Fruit fly (Drosophila melanogaster) whole organism, pupa: ENCODE results near the gene CG14314.

ENCODE experiments used
- CG10348 ChIP-seq: fragments of 200-800 bp; sonication (Bioruptor generic); IDR thresholded peaks from 2 replicates; pipeline ENCODE4 v1.3.6; 2022; ENCODE audit warnings: missing biosample characterization, missing genetic modification characterization
- CG12605 ChIP-seq: fragments of 200-800 bp; sonication (Bioruptor generic); IDR thresholded peaks from 2 replicates; pipeline ENCODE4 v1.3.6; 2022; ENCODE audit warnings: missing biosample characterization, missing genetic modification characterization
- CG13204 ChIP-seq: fragments of 200-800 bp; sonication (Bioruptor generic); optimal IDR thresholded peaks from 2 replicates; lab custom pipeline; 2018; ENCODE audit warnings: missing biosample characterization, mild to moderate bottlenecking, missing genetic modification characterization, moderate library complexity
- CG14655 ChIP-seq: fragments of 200-800 bp; sonication (Bioruptor generic); optimal IDR thresholded peaks from 3 replicates; lab custom pipeline; 2017; ENCODE audit warnings: mild to moderate bottlenecking, missing biosample characterization, missing genetic modification reagents, missing genetic modification characterization
- CG15710 ChIP-seq: fragments of 200-800 bp; sonication (Bioruptor generic); optimal IDR thresholded peaks from 2 replicates; lab custom pipeline; 2018; ENCODE audit warnings: missing biosample characterization, mild to moderate bottlenecking, missing genetic modification characterization, moderate library complexity
- CG17806 ChIP-seq: fragments of 200-800 bp; sonication (Bioruptor generic); optimal IDR thresholded peaks from 2 replicates; lab custom pipeline; 2018; ENCODE audit warnings: missing biosample characterization, mild to moderate bottlenecking, missing genetic modification characterization, moderate library complexity
- CG32121 ChIP-seq: fragments of 200-800 bp; sonication (Bioruptor generic); IDR thresholded peaks from 2 replicates; pipeline ENCODE4 v1.3.6; 2022; ENCODE audit warnings: missing biosample characterization, missing genetic modification characterization
- CG34367 ChIP-seq: fragments of 200-800 bp; sonication (Bioruptor generic); optimal IDR thresholded peaks from 2 replicates; lab custom pipeline; 2018; ENCODE audit warnings: missing biosample characterization, mild to moderate bottlenecking, missing genetic modification characterization
- CG4496 ChIP-seq: fragments of 200-800 bp; sonication (Bioruptor generic); IDR thresholded peaks from 3 replicates; pipeline ENCODE4 v1.3.6; 2022; ENCODE audit warnings: missing biosample characterization, missing genetic modification characterization
- CG8159 ChIP-seq: fragments of 200-800 bp; sonication (Bioruptor generic); optimal IDR thresholded peaks from 3 replicates; lab custom pipeline; 2018; ENCODE audit warnings: missing biosample characterization, mild to moderate bottlenecking, missing genetic modification characterization, moderate library complexity
- CG8301 ChIP-seq: fragments of 200-800 bp; sonication (Bioruptor generic); optimal IDR thresholded peaks from 2 replicates; lab custom pipeline; 2018; ENCODE audit warnings: missing biosample characterization, mild to moderate bottlenecking, missing genetic modification characterization
- CG9948 ChIP-seq: fragments of 200-800 bp; sonication (Bioruptor generic); optimal IDR thresholded peaks from 2 replicates; lab custom pipeline; 2018; ENCODE audit warnings: missing biosample characterization, mild to moderate bottlenecking, missing genetic modification characterization, moderate library complexity
- D1 ChIP-seq: fragments of 200-800 bp; sonication (Bioruptor generic); optimal IDR thresholded peaks from 2 replicates; lab custom pipeline; 2018; ENCODE audit warnings: missing biosample characterization, mild to moderate bottlenecking, missing genetic modification characterization, moderate library complexity
- EcR ChIP-seq: fragments of 200-800 bp; sonication (Bioruptor generic); optimal IDR thresholded peaks from 3 replicates; lab custom pipeline; 2019; ENCODE audit warnings: missing biosample characterization, missing genetic modification characterization, mild to moderate bottlenecking, moderate library complexity, missing genetic modification reagents
- Ets98B ChIP-seq: fragments of 200-800 bp; sonication (Bioruptor generic); IDR thresholded peaks from 2 replicates; pipeline ENCODE4 v1.3.6; 2022; ENCODE audit warnings: missing biosample characterization, missing genetic modification characterization
- Pif1A ChIP-seq: fragments of 200-800 bp; sonication (Bioruptor generic); optimal IDR thresholded peaks from 3 replicates; lab custom pipeline; 2016; ENCODE audit warnings: missing biosample characterization, missing genetic modification characterization
- Pif1B ChIP-seq: fragments of 200-800 bp; sonication (Bioruptor generic); optimal IDR thresholded peaks from 3 replicates; lab custom pipeline; 2016; ENCODE audit warnings: missing biosample characterization, missing genetic modification characterization
- Snoo ChIP-seq: fragments of 200-800 bp; sonication (Bioruptor generic); optimal IDR thresholded peaks from 3 replicates; lab custom pipeline; 2017; ENCODE audit warnings: missing biosample characterization, mild to moderate bottlenecking, missing genetic modification characterization, inconsistent platforms
- fd96Ca ChIP-seq: fragments of 200-800 bp; sonication (Bioruptor generic); IDR thresholded peaks from 3 replicates; pipeline ENCODE4 v1.3.6; 2022; ENCODE audit warnings: missing biosample characterization, missing genetic modification characterization
- gl ChIP-seq: fragments of 200-800 bp; sonication (Bioruptor generic); optimal IDR thresholded peaks from 2 replicates; lab custom pipeline; 2018; ENCODE audit warnings: missing biosample characterization, mild to moderate bottlenecking, missing genetic modification characterization
- rn ChIP-seq: fragments of 200-800 bp; sonication (Bioruptor generic); IDR thresholded peaks from 2 replicates; pipeline ENCODE4 v1.3.6; 2022; ENCODE audit warnings: missing biosample characterization, missing genetic modification characterization

The CG14314 gene

dm6 chr3R:18223434-18223833 lies 7.5 kb downstream of the CG14314 start, which contains the start of the genes mTerf5 and Non3:
Gene mTerf5 (minus strand): TSS chr3R:18223682.
Gene Non3 (plus strand): TSS chr3R:18223722.
- TF ChIP-seq CG9948 (tag; lab: Kevin White, UChicago) (peak; percentile 5), D1 (tag; lab: Kevin White, UChicago) (no peak), fd96Ca (peak; percentile 61; the same call in 2 of the 3 replicates), CG4496 (GFP tag; lab: Robert Waterston, UW) (no peak), Pif1B (GFP tag; lab: Kevin White, UChicago) (no peak), CG8159 (tag; lab: Kevin White, UChicago) (peak; percentile 42), CG8301 (no peak), CG12605 (GFP tag; lab: Robert Waterston, UW) (peak; percentile 25; the same call in 1 of the 2 replicates), Ets98B (GFP tag; lab: Robert Waterston, UW) (peak; percentile 32; the same call in 1 of the 2 replicates), CG15710 (peak; percentile 49), Snoo (tag; lab: Kevin White, UChicago) (peak; percentile 33), CG10348 (GFP tag; lab: Robert Waterston, UW) (no peak), CG32121 (GFP tag; lab: Robert Waterston, UW) (0 out of 2 replicates have a peak, but pooled peaks have one; percentile 35), gl (tag; lab: Kevin White, UChicago) (no peak), Pif1A (no peak), CG34367 (tag; lab: Kevin White, UChicago) (no peak), CG17806 (tag; lab: Kevin White, UChicago) (peak; percentile 37), EcR (GFP tag; lab: Kevin White, UChicago) (peak; percentile 86), rn (GFP tag; lab: Robert Waterston, UW) (no peak), CG14655 (GFP tag; lab: Kevin White, UChicago) (no peak), CG13204 (GFP tag; lab: Kevin White, UChicago) (no peak)
- TF ChIP-seq, all 21 proteins: peak for 10

- TF ChIP-seq EcR (GFP tag; lab: Kevin White, UChicago) (peak; percentile 6), CG9948 (tag; lab: Kevin White, UChicago) (no peak)
Observed at dm6 chr3R:18226043-18226808, 10.3 kb downstream of the CG14314 start, which contains the start of the genes CG7168 and Mdh2. Gene CG7168 (minus strand): TSS chr3R:18226082. Gene Mdh2 (plus strand): TSS chr3R:18226396.

DNA sequence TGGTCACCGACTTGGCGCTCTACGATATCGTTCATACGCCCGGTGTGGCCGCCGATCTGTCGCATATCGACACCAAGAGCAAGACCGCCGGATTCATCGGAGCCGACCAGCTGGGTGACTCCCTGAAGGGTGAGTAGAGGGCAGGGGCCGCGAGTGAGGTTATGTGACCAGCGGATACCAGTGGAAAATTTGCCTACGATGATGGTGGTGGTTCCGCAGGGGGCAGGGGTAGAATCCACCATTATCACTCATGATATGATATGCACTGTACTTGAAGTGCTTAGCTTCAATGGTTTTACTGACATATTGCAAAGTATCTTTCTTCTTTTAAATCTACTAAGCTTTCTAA lies 10.8 kb downstream of the CG14314 start:
- no peak for TF ChIP-seq gl (tag; lab: Kevin White, UChicago)
- TF ChIP-seq Snoo (tag; lab: Kevin White, UChicago) = no peak
- no peak for TF ChIP-seq CG10348 (GFP tag; lab: Robert Waterston, UW)
- no peak for TF ChIP-seq CG34367 (tag; lab: Kevin White, UChicago)
- TF ChIP-seq CG12605 (GFP tag; lab: Robert Waterston, UW) = no peak
- peak; percentile 24; the same call in 2 of the 3 replicates for TF ChIP-seq CG4496 (GFP tag; lab: Robert Waterston, UW)
- no peak for TF ChIP-seq CG13204 (GFP tag; lab: Kevin White, UChicago)
- TF ChIP-seq EcR (GFP tag; lab: Kevin White, UChicago) = peak; percentile 73
- TF ChIP-seq CG14655 (GFP tag; lab: Kevin White, UChicago) = no peak
- TF ChIP-seq CG32121 (GFP tag; lab: Robert Waterston, UW) = 0 out of 2 replicates have a peak, but pooled peaks have one; percentile 25
- no peak for TF ChIP-seq rn (GFP tag; lab: Robert Waterston, UW)
- no peak for TF ChIP-seq fd96Ca
- no peak for TF ChIP-seq CG15710
- TF ChIP-seq Pif1B (GFP tag; lab: Kevin White, UChicago) = no peak
- no peak for TF ChIP-seq Pif1A
- TF ChIP-seq, all 21 proteins: peak for 3

DNA sequence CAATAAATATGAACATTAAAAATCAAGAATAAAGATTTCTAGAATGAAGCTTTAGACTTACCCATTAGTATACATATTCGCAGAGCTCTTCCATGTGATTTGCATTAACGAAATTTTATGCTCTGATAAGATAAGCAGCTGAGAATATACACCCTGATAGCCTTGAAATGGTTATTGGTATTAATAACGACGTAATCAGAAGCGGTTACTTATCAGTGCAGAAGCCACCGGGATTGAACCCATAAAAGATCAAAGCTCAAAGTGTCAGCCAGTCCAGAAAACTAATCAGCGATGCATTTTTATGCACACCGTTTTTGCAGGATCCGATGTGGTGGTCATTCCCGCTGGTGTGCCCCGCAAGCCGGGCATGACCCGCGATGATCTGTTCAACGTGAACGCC lies 11.4 kb downstream of the CG14314 start:
- TF ChIP-seq Ets98B (GFP tag; lab: Robert Waterston, UW) = no peak
- TF ChIP-seq CG13204 (GFP tag; lab: Kevin White, UChicago) = no peak
- TF ChIP-seq Pif1A = no peak
- no peak for TF ChIP-seq CG9948 (tag; lab: Kevin White, UChicago)
- TF ChIP-seq CG8301 = no peak
- no peak for TF ChIP-seq CG12605 (GFP tag; lab: Robert Waterston, UW)
- TF ChIP-seq fd96Ca = no peak
- TF ChIP-seq CG34367 (tag; lab: Kevin White, UChicago) = no peak
- no peak for TF ChIP-seq EcR (GFP tag; lab: Kevin White, UChicago)
- TF ChIP-seq CG17806 (tag; lab: Kevin White, UChicago) = no peak

- TF ChIP-seq Pif1B (GFP tag; lab: Kevin White, UChicago) (no peak), Ets98B (GFP tag; lab: Robert Waterston, UW) (peak; percentile 29; the same call in 1 of the 2 replicates), CG32121 (GFP tag; lab: Robert Waterston, UW) (no peak), CG13204 (GFP tag; lab: Kevin White, UChicago) (no peak), Pif1A (no peak), CG9948 (tag; lab: Kevin White, UChicago) (no peak), CG14655 (GFP tag; lab: Kevin White, UChicago) (no peak)
Observed at dm6 chr3R:18228713-18229222, 12.8 kb downstream of the CG14314 start.

dm6 chr3R:18230229-18230628 lies 14.3 kb downstream of the CG14314 start:
- TF ChIP-seq CG32121 (GFP tag; lab: Robert Waterston, UW) (no peak), CG4496 (GFP tag; lab: Robert Waterston, UW) (no peak), Pif1B (GFP tag; lab: Kevin White, UChicago) (no peak), D1 (tag; lab: Kevin White, UChicago) (no peak), CG10348 (GFP tag; lab: Robert Waterston, UW) (no peak), Snoo (tag; lab: Kevin White, UChicago) (no peak), EcR (GFP tag; lab: Kevin White, UChicago) (no peak), Pif1A (no peak), CG12605 (GFP tag; lab: Robert Waterston, UW) (no peak), fd96Ca (no peak), CG8301 (no peak), CG17806 (tag; lab: Kevin White, UChicago) (no peak), CG9948 (tag; lab: Kevin White, UChicago) (no peak)
